Fruit fly (Drosophila melanogaster) whole organism, embryonic: Measurements from ENCODE around the gene Npc2f.

ENCODE experiments used
- Adf1 ChIP-seq: fragments of 200-800 bp; sonication (Bioruptor generic); IDR thresholded peaks from 2 replicates; pipeline ENCODE4 v1.3.6; 2022; ENCODE audit warnings: missing biosample characterization, missing genetic modification characterization
- CG10431 ChIP-seq: fragments of 200-800 bp; sonication (Bioruptor generic); optimal IDR thresholded peaks from 3 replicates; lab custom pipeline; 2018; ENCODE audit warnings: missing biosample characterization, mild to moderate bottlenecking, missing genetic modification characterization
- CG10543 ChIP-seq: fragments of 200-800 bp; sonication (Bioruptor generic); optimal IDR thresholded peaks from 3 replicates; lab custom pipeline; 2017; ENCODE audit warnings: missing biosample characterization, mild to moderate bottlenecking, missing genetic modification characterization, moderate library complexity
- CG12299 ChIP-seq: fragments of 200-800 bp; sonication (Bioruptor generic); optimal IDR thresholded peaks from 2 replicates; lab custom pipeline; 2018; ENCODE audit warnings: missing biosample characterization, mild to moderate bottlenecking, missing genetic modification characterization
- CG15479 ChIP-seq: fragments of 200-800 bp; sonication (Bioruptor generic); optimal IDR thresholded peaks from 3 replicates; lab custom pipeline; 2019; ENCODE audit warnings: missing biosample characterization, mild to moderate bottlenecking, missing genetic modification characterization, moderate library complexity
- CG15514 ChIP-seq: fragments of 200-800 bp; sonication (Bioruptor generic); optimal IDR thresholded peaks from 3 replicates; lab custom pipeline; 2017; ENCODE audit warnings: missing biosample characterization, missing genetic modification characterization, mild to moderate bottlenecking, moderate library complexity, missing genetic modification reagents
- CG1603 ChIP-seq: fragments of 200-800 bp; sonication (Bioruptor generic); optimal IDR thresholded peaks from 2 replicates; lab custom pipeline; 2019; ENCODE audit warnings: missing biosample characterization, mild to moderate bottlenecking, missing genetic modification characterization, moderate library complexity
- CG17328 ChIP-seq: fragments of 200-800 bp; sonication (Bioruptor generic); IDR thresholded peaks from 2 replicates; pipeline ENCODE4 v1.3.6; 2022; ENCODE audit warnings: missing biosample characterization, missing genetic modification characterization
- CG1792 ChIP-seq: fragments of 200-800 bp; sonication (Bioruptor generic); optimal IDR thresholded peaks from 2 replicates; lab custom pipeline; 2016; ENCODE audit warnings: missing biosample characterization, missing genetic modification characterization
- CG18262 ChIP-seq: fragments of 200-800 bp; optimal IDR thresholded peaks from 3 replicates; lab custom pipeline; 2019; ENCODE audit warnings: missing biosample characterization, mild to moderate bottlenecking, missing genetic modification characterization, moderate library complexity
- CG31365 ChIP-seq: fragments of 200-800 bp; sonication (Bioruptor generic); optimal IDR thresholded peaks from 2 replicates; lab custom pipeline; 2018; ENCODE audit warnings: missing biosample characterization, mild to moderate bottlenecking, missing genetic modification characterization
- CG31441 ChIP-seq: fragments of 200-800 bp; sonication (Bioruptor generic); IDR thresholded peaks from 2 replicates; pipeline ENCODE4 v1.3.6; 2022; ENCODE audit warnings: missing biosample characterization, missing genetic modification characterization
- CG34376 ChIP-seq: fragments of 200-800 bp; sonication (Bioruptor generic); optimal IDR thresholded peaks from 2 replicates; lab custom pipeline; 2018; ENCODE audit warnings: missing biosample characterization, mild to moderate bottlenecking, missing genetic modification characterization
- CG43689 ChIP-seq: fragments of 200-800 bp; sonication (Bioruptor generic); IDR thresholded peaks from 2 replicates; pipeline ENCODE4 v1.3.6; 2022; ENCODE audit warnings: missing biosample characterization, missing genetic modification characterization
- CG4707 ChIP-seq: fragments of 200-800 bp; sonication (Bioruptor generic); optimal IDR thresholded peaks from 2 replicates; lab custom pipeline; 2018; ENCODE audit warnings: missing biosample characterization, mild to moderate bottlenecking, missing genetic modification characterization, moderate library complexity
- CG5180 ChIP-seq: fragments of 200-800 bp; sonication (Bioruptor generic); optimal IDR thresholded peaks from 3 replicates; lab custom pipeline; 2017; ENCODE audit warnings: missing biosample characterization, missing genetic modification characterization, mild to moderate bottlenecking, moderate library complexity, missing genetic modification reagents
- CG6175 ChIP-seq: fragments of 200-800 bp; sonication (Bioruptor generic); IDR thresholded peaks from 3 replicates; pipeline ENCODE4 v1.3.6; 2022; ENCODE audit warnings: missing biosample characterization, missing genetic modification characterization
- CG8924 ChIP-seq: fragments of 200-800 bp; optimal IDR thresholded peaks from 3 replicates; lab custom pipeline; 2019; ENCODE audit warnings: missing biosample characterization, mild to moderate bottlenecking, missing genetic modification characterization, moderate library complexity
- CG9215 ChIP-seq: fragments of 200-800 bp; sonication (Bioruptor generic); IDR thresholded peaks from 2 replicates; pipeline ENCODE4 v1.3.6; 2022; ENCODE audit warnings: missing biosample characterization, missing genetic modification characterization
- CG9437 ChIP-seq: fragments of 200-800 bp; sonication (Bioruptor generic); optimal IDR thresholded peaks from 2 replicates; lab custom pipeline; 2018; ENCODE audit warnings: missing biosample characterization, mild to moderate bottlenecking, missing genetic modification characterization
- Ets65A ChIP-seq: fragments of 200-800 bp; sonication (Bioruptor generic); peaks from one replicate; lab custom pipeline; 2016; ENCODE audit warnings: missing biosample characterization, missing genetic modification characterization
- Fer1 ChIP-seq: fragments of 200-800 bp; sonication (Bioruptor generic); optimal IDR thresholded peaks from 2 replicates; lab custom pipeline; 2017; ENCODE audit warnings: missing biosample characterization, mild to moderate bottlenecking, missing genetic modification characterization
- HLH4C ChIP-seq: fragments of 200-800 bp; sonication (Bioruptor generic); IDR thresholded peaks from 3 replicates; pipeline ENCODE4 v1.3.6; 2022; ENCODE audit warnings: missing biosample characterization, missing genetic modification characterization; ENCODE audit not compliant: partially characterized antibody
- HmgD ChIP-seq: fragments of 200-800 bp; sonication (Bioruptor generic); optimal IDR thresholded peaks from 3 replicates; lab custom pipeline; 2016; ENCODE audit warnings: missing biosample characterization, missing genetic modification characterization
- Med ChIP-seq: fragments of 200-800 bp; sonication (Bioruptor generic); peaks from one replicate; lab custom pipeline; 2016; ENCODE audit warnings: missing biosample characterization, missing genetic modification characterization, mild to moderate bottlenecking, inconsistent platforms, moderate library complexity
- NK7.1 ChIP-seq: fragments of 200-800 bp; sonication (Bioruptor generic); optimal IDR thresholded peaks from 3 replicates; lab custom pipeline; 2016; ENCODE audit warnings: missing biosample characterization, missing genetic modification characterization
- Rfx ChIP-seq: fragments of 200-800 bp; sonication (Bioruptor generic); IDR thresholded peaks from 2 replicates; pipeline ENCODE4 v1.3.6; 2022; ENCODE audit warnings: missing biosample characterization, missing genetic modification characterization
- Six4 ChIP-seq: fragments of 200-800 bp; sonication (Bioruptor generic); optimal IDR thresholded peaks from 2 replicates; lab custom pipeline; 2016; ENCODE audit warnings: missing biosample characterization, missing genetic modification characterization
- Trl ChIP-seq, 3 experiments: fragments of >200 bp in 2 of 3; fragments of 200-800 bp in 1 of 3; sonication (Bioruptor generic) in 1 of 3; optimal IDR thresholded peaks; 2 replicates in 1 of 3; 3 replicates in 2 of 3; lab custom pipeline; 2016 to 2017; ENCODE audit warnings: missing biosample characterization in 1 of 3, missing genetic modification characterization in 1 of 3
- Xrp1 ChIP-seq: fragments of 200-800 bp; sonication (Bioruptor generic); IDR thresholded peaks from 2 replicates; pipeline ENCODE4 v1.3.6; 2022; ENCODE audit warnings: missing biosample characterization, missing genetic modification characterization
- cg ChIP-seq: fragments of 200-800 bp; sonication (Bioruptor generic); optimal IDR thresholded peaks from 3 replicates; lab custom pipeline; 2019; ENCODE audit warnings: missing biosample characterization, mild to moderate bottlenecking, missing genetic modification characterization, moderate library complexity
- dimm ChIP-seq: fragments of 200-800 bp; sonication (Bioruptor generic); IDR thresholded peaks from 2 replicates; pipeline ENCODE4 v1.3.6; 2022; ENCODE audit warnings: missing biosample characterization, missing genetic modification characterization
- dysf ChIP-seq: fragments of 200-800 bp; sonication (Bioruptor generic); IDR thresholded peaks from 3 replicates; pipeline ENCODE4 v1.3.6; 2022; ENCODE audit warnings: missing biosample characterization, missing genetic modification characterization
- fu2 ChIP-seq: fragments of 200-800 bp; sonication (Bioruptor generic); optimal IDR thresholded peaks from 2 replicates; lab custom pipeline; 2016; ENCODE audit warnings: missing biosample characterization, missing genetic modification characterization
- gcm2 ChIP-seq: fragments of 200-800 bp; sonication (Bioruptor generic); optimal IDR thresholded peaks from 2 replicates; lab custom pipeline; 2016; ENCODE audit warnings: missing biosample characterization, missing genetic modification characterization
- gem ChIP-seq: fragments of 200-800 bp; sonication (Bioruptor generic); optimal IDR thresholded peaks from 2 replicates; lab custom pipeline; 2019; ENCODE audit warnings: missing biosample characterization, mild to moderate bottlenecking, missing genetic modification characterization, moderate library complexity
- inv ChIP-seq: fragments of 200-800 bp; sonication (Bioruptor generic); IDR thresholded peaks from 2 replicates; pipeline ENCODE4 v1.3.6; 2022; ENCODE audit warnings: missing biosample characterization, missing genetic modification characterization; ENCODE audit not compliant: partially characterized antibody
- lmd ChIP-seq: fragments of 200-800 bp; sonication (Bioruptor generic); IDR thresholded peaks from 2 replicates; pipeline ENCODE4 v1.3.6; 2022; ENCODE audit warnings: missing biosample characterization, missing genetic modification characterization
- lola ChIP-seq, 3 experiments: fragments of >200 bp in 2 of 3; fragments of 200-800 bp in 1 of 3; sonication (Bioruptor generic) in 1 of 3; optimal IDR thresholded peaks; 2 replicates each; lab custom pipeline; 2017 to 2019; ENCODE audit warnings: missing biosample characterization in 3 of 3, missing genetic modification characterization in 3 of 3, mild to moderate bottlenecking in 1 of 3, moderate library complexity in 1 of 3
- nerfin-1 ChIP-seq: fragments of 200-800 bp; sonication (Bioruptor generic); optimal IDR thresholded peaks from 3 replicates; lab custom pipeline; 2019; ENCODE audit warnings: missing biosample characterization, mild to moderate bottlenecking, missing genetic modification characterization, moderate library complexity
- nom ChIP-seq: fragments of 200-800 bp; sonication (Bioruptor generic); optimal IDR thresholded peaks from 2 replicates; lab custom pipeline; 2017; ENCODE audit warnings: missing biosample characterization, missing genetic modification characterization, mild to moderate bottlenecking, moderate library complexity, missing genetic modification reagents
- onecut ChIP-seq: fragments of 200-800 bp; sonication (Bioruptor generic); IDR thresholded peaks from 2 replicates; pipeline ENCODE4 v1.3.6; 2022; ENCODE audit warnings: missing biosample characterization, missing genetic modification characterization
- pb ChIP-seq: fragments of 200-800 bp; sonication (Bioruptor generic); optimal IDR thresholded peaks from 3 replicates; lab custom pipeline; 2016; ENCODE audit warnings: missing biosample characterization, missing genetic modification characterization
- phol ChIP-seq: fragments of 200-800 bp; sonication (Bioruptor generic); optimal IDR thresholded peaks from 3 replicates; lab custom pipeline; 2018; ENCODE audit warnings: missing biosample characterization, mild to moderate bottlenecking, missing genetic modification characterization, moderate library complexity
- so ChIP-seq: fragments of 200-800 bp; sonication (Bioruptor generic); IDR thresholded peaks from 3 replicates; pipeline ENCODE4 v1.3.6; 2022; ENCODE audit warnings: missing biosample characterization, missing genetic modification characterization
- vfl ChIP-seq: fragments of 200-800 bp; sonication (Bioruptor generic); optimal IDR thresholded peaks from 2 replicates; lab custom pipeline; 2016; ENCODE audit warnings: missing biosample characterization, missing genetic modification characterization
- wdn ChIP-seq: fragments of 200-800 bp; sonication (Bioruptor generic); IDR thresholded peaks from 2 replicates; pipeline ENCODE4 v1.3.6; 2022; ENCODE audit warnings: missing biosample characterization, missing genetic modification characterization
- yki ChIP-seq: fragments of >200 bp; optimal IDR thresholded peaks from 3 replicates; lab custom pipeline; 2018

Gene Npc2f

DNA sequence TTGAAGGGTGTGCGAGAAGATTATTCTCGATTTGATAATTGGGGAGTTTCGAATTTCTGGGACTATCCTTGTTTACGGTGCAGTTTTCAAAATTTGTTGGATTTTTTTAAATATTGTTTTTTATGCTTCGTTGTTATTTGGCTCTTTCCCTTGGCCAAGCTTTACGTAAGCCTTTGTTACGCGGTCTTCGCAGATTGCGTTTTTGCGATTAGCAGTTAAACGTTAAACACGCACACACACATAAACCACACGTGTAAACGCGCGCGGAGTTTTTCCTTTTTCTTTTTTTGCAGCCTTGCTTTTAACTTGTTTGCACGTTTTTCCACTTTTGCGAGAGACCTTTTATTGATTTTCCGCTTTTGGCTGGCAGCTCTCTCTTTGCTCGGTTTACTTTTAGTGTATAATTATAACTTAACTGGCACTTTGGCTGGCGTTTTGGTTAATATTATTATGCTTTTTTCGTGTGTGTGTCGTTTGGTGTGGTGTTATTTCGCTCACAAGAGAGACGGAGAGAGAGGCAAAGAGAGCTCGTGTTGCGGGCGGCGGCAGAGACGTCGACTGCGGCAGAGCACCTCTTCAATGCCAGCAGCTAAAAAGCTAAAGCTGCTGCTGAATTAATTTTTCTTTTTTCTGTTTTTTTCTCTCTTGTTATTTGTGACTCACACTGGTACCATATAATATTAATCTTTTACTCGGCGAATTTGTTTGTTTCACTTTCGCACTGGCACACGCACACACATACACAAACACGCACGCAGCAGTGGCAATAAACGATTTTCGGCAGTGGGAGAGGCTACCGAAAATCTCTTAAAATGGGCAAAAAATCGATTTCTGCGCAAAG is 33.0 kb upstream of the Npc2f start (continued):
- TF ChIP-seq HLH4C (GFP tag; lab: Robert Waterston, UW) (no peak), CG17328 (no peak), onecut (GFP tag; lab: Robert Waterston, UW) (peak; percentile 94), yki (lab: Kevin White, UChicago) (peak; percentile 2), NK7.1 (GFP tag; lab: Kevin White, UChicago) (no peak), Med (GFP tag; lab: Kevin White, UChicago) (peak; percentile 20), lmd (GFP tag; lab: Robert Waterston, UW) (no peak), nom (GFP tag; lab: Kevin White, UChicago) (peak; percentile 26), CG34376 (GFP tag; lab: Kevin White, UChicago) (peak; percentile 59), vfl (GFP tag; lab: Kevin White, UChicago) (no peak), Ets65A (GFP tag; lab: Kevin White, UChicago) (no peak), CG1603 (no peak), gcm2 (GFP tag; lab: Kevin White, UChicago) (no peak), CG9437 (GFP tag; lab: Kevin White, UChicago) (peak; percentile 75), CG31441 (GFP tag; lab: Robert Waterston, UW) (no peak), so (GFP tag; lab: Robert Waterston, UW) (no peak), inv (GFP tag; lab: Robert Waterston, UW) (no peak), CG15514 (GFP tag; lab: Kevin White, UChicago) (no peak), wdn (no peak), CG10543 (no peak), dysf (GFP tag; lab: Robert Waterston, UW) (no peak), CG8924 (tag; lab: Kevin White, UChicago) (peak; percentile 71), Xrp1 (no peak), Trl (optimal IDR thresholded peaks at IDR 0.05; lab: Kevin White, UChicago) (peak; percentile 86 to 95), Trl (GFP tag; optimal IDR thresholded peaks at IDR 0.05; lab: Kevin White, UChicago) (no peak), CG18262 (tag; lab: Kevin White, UChicago) (no peak), nerfin-1 (peak; percentile 77), Six4 (GFP tag; lab: Kevin White, UChicago) (no peak), cg (GFP tag; lab: Kevin White, UChicago) (peak; percentile 65), CG12299 (tag; lab: Kevin White, UChicago) (peak; percentile 43), CG9215 (GFP tag; lab: Robert Waterston, UW) (no peak), Rfx (GFP tag; lab: Robert Waterston, UW) (no peak)

DNA sequence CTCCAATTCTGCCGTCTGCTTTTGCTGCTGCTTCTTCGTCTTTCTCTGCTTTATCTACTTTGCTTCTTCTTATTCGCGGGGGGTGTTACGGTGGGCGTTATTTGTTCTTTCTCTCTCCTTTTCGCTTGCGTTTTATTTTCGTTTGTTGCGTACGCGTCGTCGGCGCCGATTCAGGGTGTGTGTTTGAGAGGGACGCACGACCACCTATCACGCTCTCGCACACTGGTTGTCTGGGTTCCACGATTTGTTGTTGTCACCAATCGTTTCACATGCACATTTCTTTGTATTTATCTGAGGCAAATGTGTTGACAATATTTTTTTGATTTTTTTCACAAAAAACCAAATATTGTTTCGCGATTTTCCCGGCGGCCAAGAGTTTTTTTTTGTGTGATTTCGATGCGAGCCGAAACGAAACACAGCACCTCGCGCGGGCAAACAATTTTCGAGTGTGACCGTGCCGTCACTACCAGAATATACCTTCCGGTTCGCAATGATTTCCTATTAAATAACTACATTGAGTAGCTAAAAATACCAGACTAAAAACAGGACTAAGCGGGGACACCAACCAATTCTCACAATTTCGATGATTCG is 32.3 kb upstream of the Npc2f start, which contains the start of gene Syx1A:
Gene Syx1A (minus strand): TSS at position 452 of the 591 bp plus-strand sequence.
- TF ChIP-seq gem (tag; lab: Kevin White, UChicago) (no peak), Trl (optimal IDR thresholded peaks at IDR 0.05; lab: Kevin White, UChicago) (no peak), Trl (GFP tag; optimal IDR thresholded peaks at IDR 0.05; lab: Kevin White, UChicago) (no peak), CG4707 (GFP tag; lab: Kevin White, UChicago) (no peak), CG43689 (GFP tag; lab: Robert Waterston, UW) (no peak), CG5180 (GFP tag; lab: Kevin White, UChicago) (no peak), lola (GFP tag; optimal IDR thresholded peaks at IDR 0.05; lab: Kevin White, UChicago) (no peak), HmgD (GFP tag; lab: Kevin White, UChicago) (peak; percentile 1), fu2 (no peak), phol (tag; lab: Kevin White, UChicago) (peak; percentile 20), Adf1 (GFP tag; lab: Robert Waterston, UW) (no peak), pb (no peak), CG15479 (GFP tag; lab: Kevin White, UChicago) (peak; percentile 86), dimm (GFP tag; lab: Robert Waterston, UW) (no peak), CG6175 (GFP tag; lab: Robert Waterston, UW) (no peak), CG10431 (peak; percentile 10), Fer1 (GFP tag; lab: Kevin White, UChicago) (peak; percentile 18), Xrp1 (no peak), CG1792 (GFP tag; lab: Kevin White, UChicago) (no peak), CG31365 (tag; lab: Kevin White, UChicago) (no peak)
